Fruit fly (Drosophila melanogaster) whole organism, wandering third instar larva: ENCODE measurements around the gene Nab2.
A peak's percentile ranks its signal among the peaks of the same experiment; 100 is the strongest.

ENCODE experiments used
- Abd-B ChIP-seq: fragments of >200 bp; optimal IDR thresholded peaks from 2 replicates; lab custom pipeline; 2017; ENCODE audit warnings: missing biosample characterization, missing genetic modification characterization
- CG32264 ChIP-seq: fragments of 200-800 bp; sonication (Bioruptor generic); optimal IDR thresholded peaks from 2 replicates; lab custom pipeline; 2016; ENCODE audit warnings: missing biosample characterization, missing genetic modification characterization
- CG9705 ChIP-seq: fragments of 200-800 bp; sonication (Bioruptor generic); optimal IDR thresholded peaks from 2 replicates; lab custom pipeline; 2018; ENCODE audit warnings: missing biosample characterization, mild to moderate bottlenecking, missing genetic modification characterization
- CrebA ChIP-seq: fragments of 200-800 bp; sonication (Bioruptor generic); optimal IDR thresholded peaks from 2 replicates; lab custom pipeline; 2016; ENCODE audit warnings: missing biosample characterization, mild to moderate bottlenecking, missing genetic modification characterization, borderline replicate concordance
- Dfd ChIP-seq: fragments of >200 bp; optimal IDR thresholded peaks from 2 replicates; lab custom pipeline; 2017; ENCODE audit warnings: missing biosample characterization, missing genetic modification characterization
- GATAd ChIP-seq: sonication (Bioruptor generic); optimal IDR thresholded peaks from 2 replicates; lab custom pipeline; 2016; ENCODE audit warnings: missing biosample characterization, missing genetic modification characterization
- HLH106 ChIP-seq: fragments of 200-800 bp; optimal IDR thresholded peaks from 3 replicates; lab custom pipeline; 2019; ENCODE audit warnings: missing biosample characterization, mild to moderate bottlenecking, missing genetic modification characterization, moderate library complexity
- Hr78 ChIP-seq: fragments of >200 bp; optimal IDR thresholded peaks from 2 replicates; lab custom pipeline; 2017; ENCODE audit warnings: missing biosample characterization, missing genetic modification characterization
- Hr83 ChIP-seq: fragments of 200-300 bp; sonication (Bioruptor generic); optimal IDR thresholded peaks from 2 replicates; lab custom pipeline; 2016; ENCODE audit warnings: missing biosample characterization, mild to moderate bottlenecking, missing genetic modification characterization, moderate library complexity; ENCODE audit not compliant: poor library complexity, severe bottlenecking
- Mio ChIP-seq: sonication (Bioruptor generic); optimal IDR thresholded peaks from 2 replicates; lab custom pipeline; 2016; ENCODE audit warnings: missing biosample characterization, missing genetic modification characterization
- Myc ChIP-seq: fragments of >200 bp; optimal IDR thresholded peaks from 2 replicates; lab custom pipeline; 2017
- Rel ChIP-seq, 2 experiments: fragments of 200-800 bp; sonication (Bioruptor generic) in 1 of 2; optimal IDR thresholded peaks; 2 replicates in 1 of 2; 3 replicates in 1 of 2; lab custom pipeline; 2016 to 2019; ENCODE audit warnings: mild to moderate bottlenecking in 2 of 2, missing biosample characterization in 2 of 2, missing genetic modification characterization in 2 of 2, moderate library complexity in 1 of 2
- Vsx2 ChIP-seq: fragments of 200-300, 225-300 bp; sonication (Bioruptor generic); optimal IDR thresholded peaks from 2 replicates; lab custom pipeline; 2018; ENCODE audit warnings: missing biosample characterization, missing genetic modification characterization; ENCODE audit not compliant: partially characterized antibody
- br ChIP-seq: fragments of 200-800 bp; sonication (Bioruptor generic); optimal IDR thresholded peaks from 2 replicates; lab custom pipeline; 2016; ENCODE audit warnings: missing biosample characterization, missing genetic modification characterization
- brk ChIP-seq: fragments of 200-800 bp; sonication (Bioruptor generic); optimal IDR thresholded peaks from 2 replicates; lab custom pipeline; 2016; ENCODE audit warnings: missing biosample characterization, mild to moderate bottlenecking, missing genetic modification characterization
- dl ChIP-seq, 2 experiments: fragments of 175-275, 200-275 bp in 1 of 2; fragments of 200-275 bp in 1 of 2; sonication (Bioruptor generic); optimal IDR thresholded peaks; lab custom pipeline; 2018; ENCODE audit warnings: mild to moderate bottlenecking in 2 of 2, missing biosample characterization in 2 of 2, missing genetic modification characterization in 2 of 2, moderate library complexity in 2 of 2; ENCODE audit not compliant: partially characterized antibody in 2 of 2, insufficient read depth in 1 of 2
- dsf ChIP-seq: sonication (Bioruptor generic); optimal IDR thresholded peaks from 2 replicates; lab custom pipeline; 2016; ENCODE audit warnings: missing biosample characterization, missing genetic modification characterization, borderline replicate concordance
- ey ChIP-seq: fragments of 200-800 bp; sonication (Bioruptor generic); optimal IDR thresholded peaks from 2 replicates; lab custom pipeline; 2016; ENCODE audit warnings: missing biosample characterization, missing genetic modification characterization
- fru ChIP-seq: fragments of 200-800 bp; sonication (Bioruptor generic); optimal IDR thresholded peaks from 3 replicates; lab custom pipeline; 2016; ENCODE audit warnings: missing biosample characterization, mild to moderate bottlenecking, missing genetic modification characterization
- h ChIP-seq: fragments of 200-800 bp; sonication (Bioruptor generic); optimal IDR thresholded peaks from 3 replicates; lab custom pipeline; 2016; ENCODE audit warnings: missing biosample characterization, mild to moderate bottlenecking, missing genetic modification characterization
- jim ChIP-seq: fragments of 175-275, 200-325 bp; sonication (Bioruptor generic); optimal IDR thresholded peaks from 2 replicates; lab custom pipeline; 2016; ENCODE audit warnings: missing biosample characterization, mild to moderate bottlenecking, missing genetic modification characterization
- lola ChIP-seq: fragments of >200 bp; optimal IDR thresholded peaks from 2 replicates; lab custom pipeline; 2017; ENCODE audit warnings: missing biosample characterization, missing genetic modification characterization
- rgr ChIP-seq: fragments of 200-800 bp; sonication (Bioruptor generic); optimal IDR thresholded peaks from 3 replicates; lab custom pipeline; 2016; ENCODE audit warnings: missing biosample characterization, mild to moderate bottlenecking, missing genetic modification characterization
- sage ChIP-seq: fragments of 200-800 bp; sonication (Bioruptor generic); optimal IDR thresholded peaks from 2 replicates; lab custom pipeline; 2016; ENCODE audit warnings: missing biosample characterization, mild to moderate bottlenecking, missing genetic modification characterization
- sv ChIP-seq: fragments of 200-800 bp; sonication (Bioruptor generic); optimal IDR thresholded peaks from 3 replicates; lab custom pipeline; 2016; ENCODE audit warnings: missing biosample characterization, missing genetic modification characterization
- tai ChIP-seq: sonication (Bioruptor generic); optimal IDR thresholded peaks from 2 replicates; lab custom pipeline; 2016; ENCODE audit warnings: missing biosample characterization, missing genetic modification characterization
- usp ChIP-seq: fragments of >200 bp; optimal IDR thresholded peaks from 2 replicates; lab custom pipeline; 2017; ENCODE audit warnings: missing biosample characterization, missing genetic modification characterization

Gene Nab2

dm6 chr3R:24362838-24363237 lies 44.6 kb upstream of the Nab2 start, which contains the start of gene CG33340:
TSS of gene CG33340 (plus strand) at chr3R:24363138.
- TF ChIP-seq GATAd (GFP tag; lab: Kevin White, UChicago) = no peak
- TF ChIP-seq HLH106 (tag; lab: Kevin White, UChicago) = no peak
- TF ChIP-seq rgr (GFP tag; lab: Kevin White, UChicago) = no peak
- no peak for TF ChIP-seq CG32264
- no peak for TF ChIP-seq Vsx2
- TF ChIP-seq brk (GFP tag; lab: Kevin White, UChicago) = no peak
- no peak for TF ChIP-seq CrebA (GFP tag; lab: Kevin White, UChicago)
- TF ChIP-seq Rel (GFP tag; optimal IDR thresholded peaks at IDR 0.05; lab: Kevin White, UChicago) = no peak
- TF ChIP-seq Rel (tag; optimal IDR thresholded peaks at IDR 0.05; lab: Kevin White, UChicago) = no peak
- TF ChIP-seq Dfd (GFP tag; lab: Kevin White, UChicago) = no peak
- TF ChIP-seq CG9705 (GFP tag; lab: Kevin White, UChicago) = no peak
- TF ChIP-seq sage (GFP tag; lab: Kevin White, UChicago) = no peak
- no peak for TF ChIP-seq ey (GFP tag; lab: Kevin White, UChicago)
- no peak for TF ChIP-seq Hr83 (GFP tag; lab: Kevin White, UChicago)
- no peak for TF ChIP-seq sv
- TF ChIP-seq fru (GFP tag; lab: Kevin White, UChicago) = no peak
- no peak for TF ChIP-seq Hr78 (GFP tag; lab: Kevin White, UChicago)
- TF ChIP-seq lola = no peak
- no peak for TF ChIP-seq h (GFP tag; lab: Kevin White, UChicago)

DNA sequence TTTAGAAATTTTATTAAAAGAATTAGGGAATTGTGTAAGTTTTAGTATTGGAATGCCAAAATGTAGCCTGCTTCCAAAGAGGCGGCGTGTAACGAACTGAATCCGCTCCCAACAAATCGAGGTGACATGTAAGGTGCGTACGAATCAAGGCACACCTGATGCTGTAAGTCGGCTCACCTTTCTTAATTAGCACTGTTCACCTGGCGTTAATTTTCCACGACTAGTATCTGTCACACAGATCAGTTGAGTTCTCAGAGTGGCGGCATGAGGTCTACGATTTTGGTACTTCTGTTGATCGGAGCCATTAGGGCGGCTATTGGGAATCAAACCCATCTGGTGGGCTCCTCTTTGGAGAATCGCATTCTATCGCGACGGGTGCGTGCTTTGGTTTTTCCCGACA lies 43.4 kb upstream of the Nab2 start, which contains the start of the genes CG5762 and CG33339:
Gene CG5762 (minus strand): TSS at position 101 of the 400 bp plus-strand sequence.
Gene CG33339 (plus strand): TSS at position 265 of the 400 bp plus-strand sequence.
- no peak for TF ChIP-seq ey (GFP tag; lab: Kevin White, UChicago)
- TF ChIP-seq br (GFP tag; lab: Kevin White, UChicago) = no peak
- no peak for TF ChIP-seq Abd-B (GFP tag; lab: Kevin White, UChicago)

DNA sequence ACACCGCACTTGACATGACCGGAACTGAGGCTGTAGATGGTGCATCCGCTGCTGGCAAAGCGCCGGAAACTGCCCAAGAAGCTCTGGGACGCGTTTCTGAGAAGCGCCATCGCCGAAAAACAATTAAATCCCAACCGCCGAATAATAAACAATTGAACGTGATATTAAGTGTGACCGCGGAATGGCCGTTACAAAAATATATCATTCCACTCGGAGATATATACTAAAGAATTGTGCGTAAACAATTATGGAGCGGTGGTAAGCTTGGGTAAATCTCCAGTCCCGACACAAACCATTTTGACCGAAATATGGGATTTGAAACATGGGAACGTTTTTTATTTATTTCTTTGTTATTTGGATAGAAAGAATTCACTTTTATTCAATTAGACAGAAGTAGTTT lies 41.7 kb upstream of the Nab2 start, which contains the start of gene CG18528:
Gene CG18528 (minus strand): TSS at position 188 of the 400 bp plus-strand sequence.
- TF ChIP-seq Myc = peak; percentile 57
- no peak for TF ChIP-seq Hr83 (GFP tag; lab: Kevin White, UChicago)
- TF ChIP-seq Dfd (GFP tag; lab: Kevin White, UChicago) = no peak

dm6 chr3R:24357698-24358097 lies 39.5 kb upstream of the Nab2 start, which contains the start of gene Golgin84:
TSS of gene Golgin84 (minus strand) at chr3R:24357938.
- TF ChIP-seq Myc (no peak), Rel (GFP tag; optimal IDR thresholded peaks at IDR 0.05; lab: Kevin White, UChicago) (no peak), Rel (tag; optimal IDR thresholded peaks at IDR 0.05; lab: Kevin White, UChicago) (no peak), Dfd (GFP tag; lab: Kevin White, UChicago) (no peak), jim (no peak), dsf (GFP tag; lab: Kevin White, UChicago) (no peak), rgr (GFP tag; lab: Kevin White, UChicago) (no peak), Hr83 (GFP tag; lab: Kevin White, UChicago) (no peak), HLH106 (tag; lab: Kevin White, UChicago) (no peak)
- TF ChIP-seq, all 38 proteins: peak for 0

dm6 chr3R:24353448-24353847 lies 35.2 kb upstream of the Nab2 start:
- no peak for TF ChIP-seq dl (GFP tag; optimal IDR thresholded peaks at IDR 0.05; lab: Kevin White, UChicago; ENCODE audit: insufficient read depth in 1 of 2, partially characterized antibody in 2 of 2)
- TF ChIP-seq Mio (GFP tag; lab: Kevin White, UChicago) = no peak
- TF ChIP-seq sv = no peak
- no peak for TF ChIP-seq tai
- no peak for TF ChIP-seq CG9705 (GFP tag; lab: Kevin White, UChicago)
- no peak for TF ChIP-seq Hr83 (GFP tag; lab: Kevin White, UChicago)
- no peak for TF ChIP-seq usp (GFP tag; lab: Kevin White, UChicago)
